Fruit fly (Drosophila melanogaster): ENCODE results near the gene mex1.
A peak's percentile ranks its signal among the peaks of the same experiment; 100 is the strongest.

mex1 gene

dm6 chr3L:15517508-15517907, 1.9 kb downstream of the mex1 start (continued):
- TF ChIP-seq z (GFP tag; IDR thresholded peaks at IDR 0.05), result no peak
- TF ChIP-seq H2.0 (GFP tag; IDR thresholded peaks at IDR 0.05), result 0 out of 2 replicates have a peak, but pooled peaks have one; percentile 18
- TF ChIP-seq Lpt (GFP tag; optimal IDR thresholded peaks at IDR 0.05), result no peak
- TF ChIP-seq kni (GFP tag; optimal IDR thresholded peaks at IDR 0.05), result no peak
- no peak for TF ChIP-seq CG9932 (GFP tag; IDR thresholded peaks at IDR 0.05)
- TF ChIP-seq Ptx1 (GFP tag; IDR thresholded peaks at IDR 0.05), result no peak
- TF ChIP-seq CG30403 (GFP tag; optimal IDR thresholded peaks at IDR 0.05), result no peak
- TF ChIP-seq Bdp1 (GFP tag; optimal IDR thresholded peaks at IDR 0.05), result no peak
- 0 out of 3 replicates have a peak, but pooled peaks have one; percentile 24 for TF ChIP-seq zfh1 (GFP tag; IDR thresholded peaks at IDR 0.05)
- no peak for TF ChIP-seq CG8290 (GFP tag; optimal IDR thresholded peaks at IDR 0.05)
- TF ChIP-seq CG8290 (tag; optimal IDR thresholded peaks at IDR 0.05), result peak in 1 of 2 experiments; percentile 25
- TF ChIP-seq trh (GFP tag; optimal IDR thresholded peaks at IDR 0.05), result no peak
- peak; percentile 9 for TF ChIP-seq sug (tag; optimal IDR thresholded peaks at IDR 0.05)

dm6 chr3L:15516956-15517355, 2.4 kb downstream of the mex1 start, which contains the start of gene CG13454:
Gene CG13454, minus strand, starts transcription at chr3L:15517056.
- TF ChIP-seq B-H2 (GFP tag; optimal IDR thresholded peaks at IDR 0.05) (no peak), CG13894 (tag; optimal IDR thresholded peaks at IDR 0.05) (no peak), Awh (GFP tag; IDR thresholded peaks at IDR 0.05) (0 out of 2 replicates have a peak, but pooled peaks have one; percentile 10), twi (tag; optimal IDR thresholded peaks at IDR 0.05) (peak; percentile 36), crp (GFP tag; optimal IDR thresholded peaks at IDR 0.05) (peak in 1 of 2 experiments; percentile 1), ftz-f1 (GFP tag; optimal IDR thresholded peaks at IDR 0.05) (no peak), Kr (GFP tag; optimal IDR thresholded peaks at IDR 0.05) (peak; percentile 8), sens (GFP tag) (peak; percentile 60), gem (tag; optimal IDR thresholded peaks at IDR 0.05) (no peak), Xrp1 (GFP tag; IDR thresholded peaks at IDR 0.05) (0 out of 2 replicates have a peak, but pooled peaks have one; percentile 8), CG30403 (GFP tag; optimal IDR thresholded peaks at IDR 0.05) (no peak), pros (GFP tag; optimal IDR thresholded peaks at IDR 0.05) (peak; percentile 44), zen (tag; optimal IDR thresholded peaks at IDR 0.05) (peak; percentile 69), sna (GFP tag; IDR thresholded peaks at IDR 0.05; ENCODE audit: partially characterized antibody) (no peak), CG31388 (GFP tag; optimal IDR thresholded peaks at IDR 0.05) (no peak), Max (GFP tag; optimal IDR thresholded peaks at IDR 0.05) (no peak), tll (GFP tag; optimal IDR thresholded peaks at IDR 0.05) (peak in 1 of 2 experiments; percentile 32), CG2199 (GFP tag; IDR thresholded peaks at IDR 0.05) (0 out of 3 replicates have a peak, but pooled peaks have one; percentile 21)

- TF ChIP-seq CG2120 (GFP tag; optimal IDR thresholded peaks at IDR 0.05) (no peak), unc-4 (GFP tag; IDR thresholded peaks at IDR 0.05; ENCODE audit: partially characterized antibody) (0 out of 2 replicates have a peak, but pooled peaks have one; percentile 36), Bgb (GFP tag; IDR thresholded peaks at IDR 0.05; ENCODE audit: partially characterized antibody) (peak; percentile 34), Rfx (GFP tag; IDR thresholded peaks at IDR 0.05) (0 out of 2 replicates have a peak, but pooled peaks have one; percentile 25), Doc3 (GFP tag; IDR thresholded peaks at IDR 0.05; ENCODE audit: partially characterized antibody) (0 out of 3 replicates have a peak, but pooled peaks have one; percentile 36), Med (GFP tag) (peak; percentile 54), MBD-R2 (GFP tag; IDR thresholded peaks at IDR 0.05) (peak; percentile 34; the same call in 1 of the 2 replicates), en (GFP tag; optimal IDR thresholded peaks at IDR 0.05) (no peak), HmgZ (tag; optimal IDR thresholded peaks at IDR 0.05) (peak; percentile 7), tx (GFP tag; optimal IDR thresholded peaks at IDR 0.05) (no peak), CG13287 (GFP tag; IDR thresholded peaks at IDR 0.05; ENCODE audit: partially characterized antibody) (peak; percentile 36; the same call in 1 of the 2 replicates), BEAF-32 (GFP tag; optimal IDR thresholded peaks at IDR 0.05) (peak; percentile 66), lola (GFP tag; optimal IDR thresholded peaks at IDR 0.05) (peak in 1 of 3 experiments; percentile 57), sc (optimal IDR thresholded peaks at IDR 0.05) (no peak), sc (GFP tag; optimal IDR thresholded peaks at IDR 0.05) (no peak), CG3995 (GFP tag; optimal IDR thresholded peaks at IDR 0.05) (peak; percentile 30), Dp (GFP tag; optimal IDR thresholded peaks at IDR 0.05) (peak; percentile 12), ind (GFP tag; optimal IDR thresholded peaks at IDR 0.05) (no peak), Dll (GFP tag; IDR thresholded peaks at IDR 0.05; ENCODE audit: partially characterized antibody) (peak; percentile 50; the same call in 1 of the 4 replicates)
These were observed 3.0 kb downstream of the mex1 start for dm6 chr3L:15516440-15516839.

All from whole organism, embryonic.